Fruit fly (Drosophila melanogaster) whole organism, wandering third instar larva: ENCODE data around the gene shps.
A peak's percentile ranks its signal among the peaks of the same experiment; 100 is the strongest.

Experiments
- Abd-B ChIP-seq: fragments of >200 bp; optimal IDR thresholded peaks from 2 replicates; lab custom pipeline; 2017; ENCODE audit warnings: missing biosample characterization, missing genetic modification characterization
- CG32264 ChIP-seq: fragments of 200-800 bp; sonication (Bioruptor generic); optimal IDR thresholded peaks from 2 replicates; lab custom pipeline; 2016; ENCODE audit warnings: missing biosample characterization, missing genetic modification characterization
- CG9705 ChIP-seq: fragments of 200-800 bp; sonication (Bioruptor generic); optimal IDR thresholded peaks from 2 replicates; lab custom pipeline; 2018; ENCODE audit warnings: missing biosample characterization, mild to moderate bottlenecking, missing genetic modification characterization
- CrebA ChIP-seq: fragments of 200-800 bp; sonication (Bioruptor generic); optimal IDR thresholded peaks from 2 replicates; lab custom pipeline; 2016; ENCODE audit warnings: missing biosample characterization, mild to moderate bottlenecking, missing genetic modification characterization, borderline replicate concordance
- Dfd ChIP-seq: fragments of >200 bp; optimal IDR thresholded peaks from 2 replicates; lab custom pipeline; 2017; ENCODE audit warnings: missing biosample characterization, missing genetic modification characterization
- Dif ChIP-seq: fragments of 200-275, 200-300 bp; sonication (Bioruptor generic); optimal IDR thresholded peaks from 2 replicates; lab custom pipeline; 2018; ENCODE audit warnings: missing biosample characterization, missing genetic modification characterization; ENCODE audit not compliant: partially characterized antibody
- GATAd ChIP-seq: sonication (Bioruptor generic); optimal IDR thresholded peaks from 2 replicates; lab custom pipeline; 2016; ENCODE audit warnings: missing biosample characterization, missing genetic modification characterization
- HLH106 ChIP-seq: fragments of 200-800 bp; optimal IDR thresholded peaks from 3 replicates; lab custom pipeline; 2019; ENCODE audit warnings: missing biosample characterization, mild to moderate bottlenecking, missing genetic modification characterization, moderate library complexity
- Hnf4 ChIP-seq: fragments of 200-800 bp; sonication (Bioruptor generic); optimal IDR thresholded peaks from 2 replicates; lab custom pipeline; 2016; ENCODE audit warnings: missing biosample characterization, mild to moderate bottlenecking, missing genetic modification characterization
- Hr78 ChIP-seq: fragments of >200 bp; optimal IDR thresholded peaks from 2 replicates; lab custom pipeline; 2017; ENCODE audit warnings: missing biosample characterization, missing genetic modification characterization
- Hr83 ChIP-seq: fragments of 200-300 bp; sonication (Bioruptor generic); optimal IDR thresholded peaks from 2 replicates; lab custom pipeline; 2016; ENCODE audit warnings: missing biosample characterization, mild to moderate bottlenecking, missing genetic modification characterization, moderate library complexity; ENCODE audit not compliant: poor library complexity, severe bottlenecking
- Jra ChIP-seq: sonication (Bioruptor generic); optimal IDR thresholded peaks from 2 replicates; lab custom pipeline; 2016; ENCODE audit warnings: missing biosample characterization, missing genetic modification characterization
- Mio ChIP-seq: sonication (Bioruptor generic); optimal IDR thresholded peaks from 2 replicates; lab custom pipeline; 2016; ENCODE audit warnings: missing biosample characterization, missing genetic modification characterization
- Myc ChIP-seq: fragments of >200 bp; optimal IDR thresholded peaks from 2 replicates; lab custom pipeline; 2017
- N ChIP-seq: fragments of >200 bp; optimal IDR thresholded peaks from 2 replicates; lab custom pipeline; 2018; ENCODE audit warnings: missing biosample characterization, missing external identifiers, missing genetic modification characterization
- OdsH ChIP-seq: fragments of 200-800 bp; sonication (Bioruptor generic); optimal IDR thresholded peaks from 2 replicates; lab custom pipeline; 2016; ENCODE audit warnings: missing biosample characterization, mild to moderate bottlenecking, missing genetic modification characterization
- Rel ChIP-seq, 2 experiments: fragments of 200-800 bp; sonication (Bioruptor generic) in 1 of 2; optimal IDR thresholded peaks; 2 replicates in 1 of 2; 3 replicates in 1 of 2; lab custom pipeline; 2016 to 2019; ENCODE audit warnings: mild to moderate bottlenecking in 2 of 2, missing biosample characterization in 2 of 2, missing genetic modification characterization in 2 of 2, moderate library complexity in 1 of 2
- Sp1 ChIP-seq: fragments of 200-800 bp; sonication (Bioruptor generic); optimal IDR thresholded peaks from 3 replicates; lab custom pipeline; 2019; ENCODE audit warnings: missing biosample characterization, mild to moderate bottlenecking, missing genetic modification characterization, moderate library complexity
- Vsx2 ChIP-seq: fragments of 200-300, 225-300 bp; sonication (Bioruptor generic); optimal IDR thresholded peaks from 2 replicates; lab custom pipeline; 2018; ENCODE audit warnings: missing biosample characterization, missing genetic modification characterization; ENCODE audit not compliant: partially characterized antibody
- br ChIP-seq: fragments of 200-800 bp; sonication (Bioruptor generic); optimal IDR thresholded peaks from 2 replicates; lab custom pipeline; 2016; ENCODE audit warnings: missing biosample characterization, missing genetic modification characterization
- brk ChIP-seq: fragments of 200-800 bp; sonication (Bioruptor generic); optimal IDR thresholded peaks from 2 replicates; lab custom pipeline; 2016; ENCODE audit warnings: missing biosample characterization, mild to moderate bottlenecking, missing genetic modification characterization
- dl ChIP-seq, 2 experiments: fragments of 175-275, 200-275 bp in 1 of 2; fragments of 200-275 bp in 1 of 2; sonication (Bioruptor generic); optimal IDR thresholded peaks; lab custom pipeline; 2018; ENCODE audit warnings: mild to moderate bottlenecking in 2 of 2, missing biosample characterization in 2 of 2, missing genetic modification characterization in 2 of 2, moderate library complexity in 2 of 2; ENCODE audit not compliant: partially characterized antibody in 2 of 2, insufficient read depth in 1 of 2
- dmrt93B ChIP-seq: fragments of 200-800 bp; sonication (Bioruptor generic); optimal IDR thresholded peaks from 2 replicates; lab custom pipeline; 2018; ENCODE audit warnings: missing biosample characterization, mild to moderate bottlenecking, missing genetic modification characterization
- dsf ChIP-seq: sonication (Bioruptor generic); optimal IDR thresholded peaks from 2 replicates; lab custom pipeline; 2016; ENCODE audit warnings: missing biosample characterization, missing genetic modification characterization, borderline replicate concordance
- ey ChIP-seq: fragments of 200-800 bp; sonication (Bioruptor generic); optimal IDR thresholded peaks from 2 replicates; lab custom pipeline; 2016; ENCODE audit warnings: missing biosample characterization, missing genetic modification characterization
- foxo ChIP-seq, 2 experiments: fragments of 200-800 bp; sonication (Bioruptor generic); optimal IDR thresholded peaks; 2 replicates in 1 of 2; 3 replicates in 1 of 2; lab custom pipeline; 2016 to 2017; ENCODE audit warnings: missing biosample characterization in 2 of 2, missing genetic modification characterization in 2 of 2
- fru ChIP-seq: fragments of 200-800 bp; sonication (Bioruptor generic); optimal IDR thresholded peaks from 3 replicates; lab custom pipeline; 2016; ENCODE audit warnings: missing biosample characterization, mild to moderate bottlenecking, missing genetic modification characterization
- h ChIP-seq: fragments of 200-800 bp; sonication (Bioruptor generic); optimal IDR thresholded peaks from 3 replicates; lab custom pipeline; 2016; ENCODE audit warnings: missing biosample characterization, mild to moderate bottlenecking, missing genetic modification characterization
- jim ChIP-seq: fragments of 175-275, 200-325 bp; sonication (Bioruptor generic); optimal IDR thresholded peaks from 2 replicates; lab custom pipeline; 2016; ENCODE audit warnings: missing biosample characterization, mild to moderate bottlenecking, missing genetic modification characterization
- lola ChIP-seq: fragments of >200 bp; optimal IDR thresholded peaks from 2 replicates; lab custom pipeline; 2017; ENCODE audit warnings: missing biosample characterization, missing genetic modification characterization
- pan ChIP-seq: fragments of >200 bp; optimal IDR thresholded peaks from 2 replicates; lab custom pipeline; 2017
- psq ChIP-seq: fragments of 200-800 bp; sonication (Bioruptor generic); optimal IDR thresholded peaks from 3 replicates; lab custom pipeline; 2017; ENCODE audit warnings: missing biosample characterization, mild to moderate bottlenecking, missing genetic modification characterization, moderate library complexity
- rgr ChIP-seq: fragments of 200-800 bp; sonication (Bioruptor generic); optimal IDR thresholded peaks from 3 replicates; lab custom pipeline; 2016; ENCODE audit warnings: missing biosample characterization, mild to moderate bottlenecking, missing genetic modification characterization
- sage ChIP-seq: fragments of 200-800 bp; sonication (Bioruptor generic); optimal IDR thresholded peaks from 2 replicates; lab custom pipeline; 2016; ENCODE audit warnings: missing biosample characterization, mild to moderate bottlenecking, missing genetic modification characterization
- sv ChIP-seq: fragments of 200-800 bp; sonication (Bioruptor generic); optimal IDR thresholded peaks from 3 replicates; lab custom pipeline; 2016; ENCODE audit warnings: missing biosample characterization, missing genetic modification characterization
- tai ChIP-seq: sonication (Bioruptor generic); optimal IDR thresholded peaks from 2 replicates; lab custom pipeline; 2016; ENCODE audit warnings: missing biosample characterization, missing genetic modification characterization
- usp ChIP-seq: fragments of >200 bp; optimal IDR thresholded peaks from 2 replicates; lab custom pipeline; 2017; ENCODE audit warnings: missing biosample characterization, missing genetic modification characterization
- woc ChIP-seq: sonication (Bioruptor generic); optimal IDR thresholded peaks from 2 replicates; lab custom pipeline; 2016; ENCODE audit warnings: missing biosample characterization, mild to moderate bottlenecking, missing genetic modification characterization

The shps gene

dm6 chr3R:24297444-24298146, 18.2 kb downstream of the shps start:
- TF ChIP-seq OdsH (GFP tag; lab: Kevin White, UChicago) = no peak
- no peak for TF ChIP-seq CrebA (GFP tag; lab: Kevin White, UChicago)
- no peak for TF ChIP-seq usp (GFP tag; lab: Kevin White, UChicago)
- TF ChIP-seq N (GFP tag; lab: Kevin White, UChicago) = no peak
- TF ChIP-seq psq (GFP tag; lab: Kevin White, UChicago) = no peak
- TF ChIP-seq h (GFP tag; lab: Kevin White, UChicago) = no peak
- TF ChIP-seq Rel (GFP tag; optimal IDR thresholded peaks at IDR 0.05; lab: Kevin White, UChicago) = no peak
- no peak for TF ChIP-seq Rel (tag; optimal IDR thresholded peaks at IDR 0.05; lab: Kevin White, UChicago)
- TF ChIP-seq CG9705 (GFP tag; lab: Kevin White, UChicago) = no peak
- no peak for TF ChIP-seq Abd-B (GFP tag; lab: Kevin White, UChicago)
- TF ChIP-seq Hr83 (GFP tag; lab: Kevin White, UChicago) = no peak
- no peak for TF ChIP-seq ey (GFP tag; lab: Kevin White, UChicago)
- no peak for TF ChIP-seq br (GFP tag; lab: Kevin White, UChicago)
- TF ChIP-seq HLH106 (tag; lab: Kevin White, UChicago) = no peak
- no peak for TF ChIP-seq Myc (lab: Kevin White, UChicago)
- TF ChIP-seq brk (GFP tag; lab: Kevin White, UChicago) = no peak
- no peak for TF ChIP-seq fru (GFP tag; lab: Kevin White, UChicago)
- TF ChIP-seq Hr78 = no peak

DNA sequence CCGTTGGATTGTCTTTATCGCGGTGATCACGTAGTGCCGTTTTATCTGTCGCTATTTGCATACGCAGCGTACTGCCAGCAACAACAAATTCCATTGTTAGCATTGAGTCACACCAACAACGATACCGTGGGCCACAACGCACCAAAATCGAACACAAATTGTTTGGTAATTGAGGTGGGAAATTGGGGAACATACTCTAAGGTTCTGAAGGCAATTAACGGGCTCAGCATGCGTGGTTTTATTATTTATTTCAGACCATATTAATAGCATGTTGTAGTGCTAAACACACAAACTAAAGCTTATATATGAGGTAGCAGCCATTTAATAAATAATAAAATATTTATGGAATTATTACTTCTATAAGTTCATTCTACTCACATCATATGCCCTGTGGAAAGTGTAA, 19.2 kb downstream of the shps start:
- TF ChIP-seq Hr83 (GFP tag; lab: Kevin White, UChicago) (peak; percentile 99), woc (GFP tag; lab: Kevin White, UChicago) (no peak), lola (no peak), HLH106 (tag; lab: Kevin White, UChicago) (peak; percentile 39), CG32264 (peak; percentile 9), pan (lab: Kevin White, UChicago) (no peak), dmrt93B (GFP tag; lab: Kevin White, UChicago) (peak; percentile 36), usp (GFP tag; lab: Kevin White, UChicago) (no peak), psq (GFP tag; lab: Kevin White, UChicago) (peak; percentile 22), Hnf4 (peak; percentile 68), OdsH (GFP tag; lab: Kevin White, UChicago) (peak; percentile 35), sage (GFP tag; lab: Kevin White, UChicago) (no peak), sv (no peak), N (GFP tag; lab: Kevin White, UChicago) (no peak), Abd-B (GFP tag; lab: Kevin White, UChicago) (no peak), Hr78 (no peak), jim (GFP tag; lab: Kevin White, UChicago) (peak; percentile 56), GATAd (peak; percentile 14), brk (GFP tag; lab: Kevin White, UChicago) (peak; percentile 30), ey (GFP tag; lab: Kevin White, UChicago) (peak; percentile 25), Vsx2 (GFP tag; lab: Kevin White, UChicago) (no peak), dsf (peak; percentile 56), h (GFP tag; lab: Kevin White, UChicago) (peak; percentile 64), CrebA (GFP tag; lab: Kevin White, UChicago) (no peak), CG9705 (GFP tag; lab: Kevin White, UChicago) (no peak), fru (GFP tag; lab: Kevin White, UChicago) (peak; percentile 44), br (GFP tag; lab: Kevin White, UChicago) (peak; percentile 47), Jra (peak; percentile 76), dl (GFP tag; optimal IDR thresholded peaks at IDR 0.05; lab: Kevin White, UChicago; ENCODE audit: insufficient read depth in 1 of 2, partially characterized antibody in 2 of 2) (no peak), Sp1 (GFP tag; lab: Kevin White, UChicago) (peak; percentile 24), Rel (GFP tag; optimal IDR thresholded peaks at IDR 0.05; lab: Kevin White, UChicago) (no peak), Rel (tag; optimal IDR thresholded peaks at IDR 0.05; lab: Kevin White, UChicago) (no peak), foxo (GFP tag; optimal IDR thresholded peaks at IDR 0.05; lab: Kevin White, UChicago) (peak in 1 of 2 experiments; percentile 61), Myc (lab: Kevin White, UChicago) (no peak), Dfd (GFP tag; lab: Kevin White, UChicago) (no peak), Dif (GFP tag; lab: Kevin White, UChicago) (no peak), Mio (GFP tag; lab: Kevin White, UChicago) (no peak), tai (GFP tag; lab: Kevin White, UChicago) (peak; percentile 80), rgr (peak; percentile 66)
- TF ChIP-seq, all 38 proteins: peak for 20
